Fruit fly (Drosophila melanogaster): ENCODE results near the gene CG14963.

CG14963 gene

dm6 chr3L:3148125-3149059 lies 24.0 kb downstream of the CG14963 start, which contains the start of the genes Usp5 and BtbVII (continued):
- TF ChIP-seq CG15696 (tag; optimal IDR thresholded peaks at IDR 0.05) (peak; percentile 41), Usf (GFP tag; optimal IDR thresholded peaks at IDR 0.05) (no peak), CTCF (GFP tag; optimal IDR thresholded peaks at IDR 0.05) (no peak), Dad (GFP tag; optimal IDR thresholded peaks at IDR 0.05) (peak; percentile 14), CG12299 (tag; optimal IDR thresholded peaks at IDR 0.05) (peak; percentile 4), CG4707 (GFP tag; optimal IDR thresholded peaks at IDR 0.05) (no peak), hb (GFP tag; IDR thresholded peaks at IDR 0.05; ENCODE audit: partially characterized antibody) (peak; percentile 91), insv (GFP tag; optimal IDR thresholded peaks at IDR 0.05) (peak in 1 of 2 experiments; percentile 11), exex (tag; optimal IDR thresholded peaks at IDR 0.05) (peak; percentile 16), CG13424 (tag; optimal IDR thresholded peaks at IDR 0.05) (peak; percentile 64), CG17186 (GFP tag; optimal IDR thresholded peaks at IDR 0.05) (no peak), maf-S (GFP tag; optimal IDR thresholded peaks at IDR 0.05) (peak; percentile 49), cg (GFP tag; optimal IDR thresholded peaks at IDR 0.05) (no peak), sens-2 (GFP tag; IDR thresholded peaks at IDR 0.05) (no peak), lab (GFP tag; optimal IDR thresholded peaks at IDR 0.05) (peak; percentile 67), CG6791 (GFP tag; IDR thresholded peaks at IDR 0.05; ENCODE audit: partially characterized antibody) (peak; percentile 80), Lhr (GFP tag; optimal IDR thresholded peaks at IDR 0.05) (peak; percentile 72), CG32767 (GFP tag; IDR thresholded peaks at IDR 0.05) (peak; percentile 50; the same call in 1 of the 2 replicates), dm (GFP tag; optimal IDR thresholded peaks at IDR 0.05) (peak; percentile 60), klu (GFP tag; IDR thresholded peaks at IDR 0.05) (no peak), zen2 (GFP tag; IDR thresholded peaks at IDR 0.05; ENCODE audit: partially characterized antibody) (peak; percentile 97), CG12942 (GFP tag; optimal IDR thresholded peaks at IDR 0.05) (peak; percentile 50), CG10979 (tag; optimal IDR thresholded peaks at IDR 0.05) (peak; percentile 34), Abd-B (GFP tag; optimal IDR thresholded peaks at IDR 0.05) (no peak), psq (GFP tag; optimal IDR thresholded peaks at IDR 0.05) (no peak), bbx (GFP tag; IDR thresholded peaks at IDR 0.05; ENCODE audit: partially characterized antibody) (peak; percentile 91), CG2875 (GFP tag; optimal IDR thresholded peaks at IDR 0.05) (no peak), CG1233 (GFP tag; optimal IDR thresholded peaks at IDR 0.05) (no peak), CG2120 (GFP tag; optimal IDR thresholded peaks at IDR 0.05) (peak; percentile 84), pfk (GFP tag; optimal IDR thresholded peaks at IDR 0.05) (no peak), sim (GFP tag; IDR thresholded peaks at IDR 0.05) (0 out of 2 replicates have a peak, but pooled peaks have one; percentile 7), tap (tag; optimal IDR thresholded peaks at IDR 0.05) (no peak), CG15514 (GFP tag; optimal IDR thresholded peaks at IDR 0.05) (peak; percentile 100), croc (GFP tag; conservative IDR thresholded peaks at IDR 0.05) (0 out of 3 replicates have a peak, but pooled peaks have one; percentile 39), sc (optimal IDR thresholded peaks at IDR 0.05) (no peak), sc (GFP tag; optimal IDR thresholded peaks at IDR 0.05) (no peak), cas (GFP tag; IDR thresholded peaks at IDR 0.05) (no peak), Atf-2 (GFP tag; optimal IDR thresholded peaks at IDR 0.05) (peak; percentile 10), Elba2 (GFP tag; optimal IDR thresholded peaks at IDR 0.05) (peak; percentile 96), Six4 (GFP tag; optimal IDR thresholded peaks at IDR 0.05) (peak; percentile 64), unpg (GFP tag; optimal IDR thresholded peaks at IDR 0.05) (peak; percentile 51), CG32532 (GFP tag; IDR thresholded peaks at IDR 0.05) (peak; percentile 68), CG5953 (GFP tag; IDR thresholded peaks at IDR 0.05) (no peak), CG4730 (GFP tag; IDR thresholded peaks at IDR 0.05) (no peak), CG12659 (GFP tag; optimal IDR thresholded peaks at IDR 0.05) (peak; percentile 65), ci (GFP tag; IDR thresholded peaks at IDR 0.05) (peak; percentile 40; the same call in 1 of the 3 replicates), CG18476 (GFP tag; optimal IDR thresholded peaks at IDR 0.05) (peak; percentile 9), CG3065 (GFP tag; optimal IDR thresholded peaks at IDR 0.05) (peak; percentile 61), Gsc (GFP tag; IDR thresholded peaks at IDR 0.05) (no peak)
